Worm (Caenorhabditis elegans) whole organism, L3 larva: ENCODE data around the gene Y75B8A.10.

Experiments used
- aly-2 ChIP-seq: fragments of 150-350 bp; optimal IDR thresholded peaks from 2 replicates; lab custom pipeline; 2014; ENCODE audit warnings: missing biosample characterization, missing genetic modification characterization
- nhr-237 ChIP-seq: fragments of 150-350 bp; optimal IDR thresholded peaks from 2 replicates; lab custom pipeline; 2014; ENCODE audit warnings: missing biosample characterization, missing genetic modification characterization
- skn-1 ChIP-seq: fragments of 150-350 bp; optimal IDR thresholded peaks from 2 replicates; lab custom pipeline; 2014; ENCODE audit warnings: missing biosample characterization, missing genetic modification characterization
- snpc-4 ChIP-seq: fragments of 150-350 bp; optimal IDR thresholded peaks from 2 replicates; lab custom pipeline; 2014; ENCODE audit warnings: missing biosample characterization, missing genetic modification characterization
- ztf-4 ChIP-seq: fragments of 150-350 bp; optimal IDR thresholded peaks from 2 replicates; lab custom pipeline; 2014; ENCODE audit warnings: missing biosample characterization, missing genetic modification characterization

ce11 chrIII:12152599-12152998 lies 30.2 kb downstream of the Y75B8A.10 start, which contains the start of gene Y75B8A.7:
- TF ChIP-seq skn-1 (tag; lab: Kevin White, UChicago) (no peak), ztf-4 (tag; lab: Kevin White, UChicago) (no peak), nhr-237 (no peak), snpc-4 (tag; lab: Kevin White, UChicago) (no peak), aly-2 (no peak)
